Worm (Caenorhabditis elegans) whole organism, L1 larva: Measurements from ENCODE around the gene W07G4.8.

Source experiments
- C34B4.2 ChIP-seq: sonication (generic microtip); optimal IDR thresholded peaks from 2 replicates; lab custom pipeline; 2017; ENCODE audit warnings: mild to moderate bottlenecking, missing genetic modification characterization, missing compliant biosample characterization
- Y116A8C.19 ChIP-seq: sonication (generic microtip); optimal IDR thresholded peaks from 2 replicates; lab custom pipeline; 2016; ENCODE audit warnings: missing compliant biosample characterization, missing genetic modification characterization, borderline replicate concordance
- aha-1 ChIP-seq: fragments of 150-350 bp; optimal IDR thresholded peaks from 2 replicates; lab custom pipeline; 2014; ENCODE audit warnings: missing biosample characterization, missing genetic modification characterization
- alr-1 ChIP-seq: fragments of 200-800 bp; sonication (Bioruptor generic); optimal IDR thresholded peaks from 2 replicates; lab custom pipeline; 2018; ENCODE audit warnings: borderline replicate concordance, mild to moderate bottlenecking, missing genetic modification characterization, missing compliant biosample characterization
- aly-2 ChIP-seq: fragments of 150-350 bp; optimal IDR thresholded peaks from 2 replicates; lab custom pipeline; 2014; ENCODE audit warnings: missing biosample characterization, missing genetic modification characterization
- ceh-63 ChIP-seq: fragments of 200-800 bp; sonication (Bioruptor generic); optimal IDR thresholded peaks from 2 replicates; lab custom pipeline; 2018; ENCODE audit warnings: mild to moderate bottlenecking, missing genetic modification characterization, missing compliant biosample characterization
- ceh-88 ChIP-seq: fragments of 200-800 bp; sonication (Bioruptor generic); IDR thresholded peaks from 2 replicates; pipeline ENCODE4 v1.3.6; 2022; ENCODE audit warnings: missing genetic modification characterization, missing compliant biosample characterization
- dsc-1 ChIP-seq: sonication (generic microtip); optimal IDR thresholded peaks from 2 replicates; lab custom pipeline; 2016; ENCODE audit warnings: mild to moderate bottlenecking, missing genetic modification characterization, missing compliant biosample characterization
- efl-1 ChIP-seq, 4 experiments: fragments of 150-350 bp; optimal IDR thresholded peaks in 3 of 4; peaks in 1 of 4; 1 replicate in 1 of 4; 2 replicates in 3 of 4; lab custom pipeline; 2014; ENCODE audit warnings: missing biosample characterization in 2 of 4, missing genetic modification characterization in 2 of 4, missing genetic modification reagents in 2 of 4
- elt-3 ChIP-seq, 6 experiments: fragments of 150-350 bp in 1 of 6; sonication (generic microtip); optimal IDR thresholded peaks; 2 replicates each; lab custom pipeline; 2017 to 2018; ENCODE audit warnings: missing biosample characterization in 6 of 6, missing genetic modification characterization in 6 of 6, inconsistent platforms in 1 of 6
- fkh-10 ChIP-seq: sonication (generic microtip); optimal IDR thresholded peaks from 2 replicates; lab custom pipeline; 2017; ENCODE audit warnings: missing biosample characterization, missing genetic modification reagents, missing genetic modification characterization
- hlh-17 ChIP-seq: fragments of 200-800 bp; sonication (Bioruptor generic); optimal IDR thresholded peaks from 2 replicates; lab custom pipeline; 2018; ENCODE audit warnings: missing genetic modification characterization, mild to moderate bottlenecking, missing compliant biosample characterization, moderate library complexity, borderline replicate concordance
- jun-1 ChIP-seq: fragments of 150-350 bp; optimal IDR thresholded peaks from 2 replicates; lab custom pipeline; 2014; ENCODE audit warnings: missing biosample characterization, missing genetic modification reagents, missing genetic modification characterization
- lin-14 ChIP-seq: fragments of 200-800 bp; sonication (Bioruptor generic); optimal IDR thresholded peaks from 2 replicates; lab custom pipeline; 2018; ENCODE audit warnings: mild to moderate bottlenecking, missing genetic modification characterization, moderate library complexity, missing compliant biosample characterization
- lin-15B ChIP-seq: fragments of 150-350 bp; sonication (generic microtip); optimal IDR thresholded peaks from 3 replicates; lab custom pipeline; 2014; ENCODE audit warnings: missing biosample characterization, missing genetic modification characterization
- lin-35 ChIP-seq, 2 experiments: fragments of 150-350 bp; optimal IDR thresholded peaks; 2 replicates each; lab custom pipeline; 2014; ENCODE audit warnings: missing biosample characterization in 2 of 2, missing genetic modification characterization in 2 of 2, missing genetic modification reagents in 2 of 2
- lin-39 ChIP-seq: fragments of 150-350 bp; optimal IDR thresholded peaks from 2 replicates; lab custom pipeline; 2014; ENCODE audit warnings: missing biosample characterization, missing genetic modification reagents, missing genetic modification characterization
- mdl-1 ChIP-seq, 2 experiments: fragments of 150-350 bp; optimal IDR thresholded peaks; 2 replicates each; lab custom pipeline; 2014 to 2017; ENCODE audit warnings: missing biosample characterization in 2 of 2, missing genetic modification characterization in 2 of 2, inconsistent platforms in 1 of 2
- nhr-11 ChIP-seq: fragments of 150-350 bp; optimal IDR thresholded peaks from 2 replicates; lab custom pipeline; 2014; ENCODE audit warnings: missing biosample characterization, missing genetic modification characterization
- nhr-19 ChIP-seq: fragments of 200-800 bp; sonication (Bioruptor generic); conservative IDR thresholded peaks from 2 replicates; pipeline ENCODE4 v1.3.6; 2022; ENCODE audit warnings: missing genetic modification characterization, missing compliant biosample characterization
- nhr-20 ChIP-seq: sonication (generic microtip); optimal IDR thresholded peaks from 2 replicates; lab custom pipeline; 2016; ENCODE audit warnings: mild to moderate bottlenecking, missing genetic modification characterization, missing compliant biosample characterization
- nhr-237 ChIP-seq: fragments of 150-350 bp; optimal IDR thresholded peaks from 2 replicates; lab custom pipeline; 2014; ENCODE audit warnings: missing biosample characterization, missing genetic modification characterization
- nhr-71 ChIP-seq: sonication (generic microtip); optimal IDR thresholded peaks from 2 replicates; lab custom pipeline; 2016; ENCODE audit warnings: mild to moderate bottlenecking, missing genetic modification characterization, moderate library complexity, missing compliant biosample characterization
- nhr-76 ChIP-seq: sonication (generic microtip); optimal IDR thresholded peaks from 2 replicates; lab custom pipeline; 2017; ENCODE audit warnings: missing biosample characterization, missing genetic modification characterization
- nhr-85 ChIP-seq: sonication (generic microtip); peaks from one replicate; lab custom pipeline; 2016; ENCODE audit warnings: missing genetic modification characterization, inconsistent platforms, missing compliant biosample characterization
- pax-3 ChIP-seq: fragments of 200-800 bp; sonication (Bioruptor generic); optimal IDR thresholded peaks from 2 replicates; lab custom pipeline; 2018; ENCODE audit warnings: mild to moderate bottlenecking, missing genetic modification characterization, moderate library complexity, missing compliant biosample characterization
- pqm-1 ChIP-seq: sonication (generic microtip); optimal IDR thresholded peaks from 3 replicates; lab custom pipeline; 2017; ENCODE audit warnings: missing biosample characterization, missing genetic modification characterization
- rnt-1 ChIP-seq: sonication (generic microtip); optimal IDR thresholded peaks from 2 replicates; lab custom pipeline; 2016; ENCODE audit warnings: mild to moderate bottlenecking, missing genetic modification characterization, moderate library complexity, missing compliant biosample characterization
- snu-23 ChIP-seq: sonication (generic microtip); optimal IDR thresholded peaks from 2 replicates; lab custom pipeline; 2016; ENCODE audit warnings: missing genetic modification characterization, missing compliant biosample characterization
- sox-4 ChIP-seq: sonication (generic microtip); optimal IDR thresholded peaks from 2 replicates; lab custom pipeline; 2016; ENCODE audit warnings: missing genetic modification characterization, missing compliant biosample characterization
- sup-37 ChIP-seq: fragments of 200-800 bp; sonication (Bioruptor generic); optimal IDR thresholded peaks from 2 replicates; lab custom pipeline; 2018; ENCODE audit warnings: mild to moderate bottlenecking, missing genetic modification characterization, missing compliant biosample characterization
- tlp-1 ChIP-seq: fragments of 150-350 bp; optimal IDR thresholded peaks from 2 replicates; lab custom pipeline; 2014; ENCODE audit warnings: missing biosample characterization, missing genetic modification characterization
- unc-30 ChIP-seq: sonication (generic microtip); optimal IDR thresholded peaks from 2 replicates; lab custom pipeline; 2017; ENCODE audit warnings: missing biosample characterization, missing genetic modification characterization
- unc-62 ChIP-seq: fragments of 150-350 bp; optimal IDR thresholded peaks from 2 replicates; lab custom pipeline; 2014; ENCODE audit warnings: missing biosample characterization, missing genetic modification reagents, missing genetic modification characterization
- unc-86 ChIP-seq: sonication (generic microtip); optimal IDR thresholded peaks from 2 replicates; lab custom pipeline; 2016; ENCODE audit warnings: missing genetic modification characterization, missing compliant biosample characterization
- xbp-1 ChIP-seq: sonication (generic microtip); optimal IDR thresholded peaks from 2 replicates; lab custom pipeline; 2016; ENCODE audit warnings: missing genetic modification characterization, missing compliant biosample characterization
- zag-1 ChIP-seq: fragments of 150-350 bp; optimal IDR thresholded peaks from 2 replicates; lab custom pipeline; 2014; ENCODE audit warnings: missing biosample characterization, missing genetic modification characterization
- ztf-4 ChIP-seq: fragments of 150-350 bp; optimal IDR thresholded peaks from 2 replicates; lab custom pipeline; 2014; ENCODE audit warnings: missing biosample characterization, missing genetic modification characterization

The W07G4.8 gene

DNA sequence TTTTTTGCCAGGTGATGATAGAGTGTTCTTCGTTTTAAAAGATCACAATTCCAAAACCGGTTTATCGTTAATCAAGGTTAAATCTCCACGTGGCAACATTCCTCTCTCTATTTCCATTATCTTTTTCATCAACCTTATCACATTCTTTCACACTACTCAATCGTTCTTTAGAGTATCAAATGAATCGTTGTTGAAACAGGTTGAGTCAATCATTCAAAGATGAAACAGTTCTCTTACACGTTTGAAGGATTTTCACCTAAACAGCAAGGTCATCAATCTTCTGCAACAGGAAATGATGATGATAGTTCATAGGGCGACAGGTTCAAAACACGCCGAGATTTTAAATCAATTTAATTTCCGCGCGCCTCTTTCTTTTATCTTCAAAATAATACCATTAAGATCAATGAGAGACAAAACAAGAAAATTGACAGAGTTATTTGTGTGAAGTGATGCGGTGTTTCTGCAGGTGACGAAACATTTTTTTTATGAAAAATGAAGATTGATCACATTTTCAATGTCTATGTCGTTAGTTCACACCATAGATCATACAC, 31.9 kb upstream of the W07G4.8 start (continued):
- TF ChIP-seq unc-62 (GFP tag; lab: Kevin White, UChicago): peak; percentile 24
- no peak for TF ChIP-seq tlp-1 (tag; lab: Kevin White, UChicago)
- peak; percentile 97 for TF ChIP-seq nhr-19 (GFP tag; lab: Robert Waterston, UW)
- peak; percentile 47 for TF ChIP-seq nhr-11 (tag; lab: Kevin White, UChicago)
- no peak for TF ChIP-seq aha-1 (tag; lab: Kevin White, UChicago)
- peak; percentile 34 to 84 for TF ChIP-seq mdl-1 (tag; optimal IDR thresholded peaks at IDR 0.05; lab: Kevin White, UChicago)

DNA sequence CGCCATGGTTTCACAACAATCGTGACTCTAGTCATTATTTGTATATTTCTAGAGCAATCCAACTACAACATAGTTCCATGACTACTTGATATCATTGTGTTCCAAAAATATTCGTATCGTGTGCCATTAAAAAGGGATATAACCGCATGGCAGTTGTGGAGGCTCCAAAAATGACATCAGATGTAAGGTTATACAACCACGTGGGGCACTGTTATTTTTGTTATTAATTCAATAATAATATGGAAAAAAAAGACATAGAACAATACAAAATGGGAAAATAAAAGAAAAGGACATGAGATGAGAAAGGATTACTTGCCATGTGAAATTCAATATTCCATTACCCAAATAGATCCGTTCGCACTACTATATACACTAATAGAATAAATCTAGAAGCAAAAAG, 26.1 kb upstream of the W07G4.8 start:
- peak; percentile 61 for TF ChIP-seq pax-3 (tag; lab: Kevin White, UChicago)
- TF ChIP-seq Y116A8C.19 (tag; lab: Kevin White, UChicago): no peak
- TF ChIP-seq dsc-1 (tag; lab: Kevin White, UChicago): peak; percentile 62
- TF ChIP-seq ceh-88: no peak
- TF ChIP-seq, all 84 proteins: peak for 2

DNA sequence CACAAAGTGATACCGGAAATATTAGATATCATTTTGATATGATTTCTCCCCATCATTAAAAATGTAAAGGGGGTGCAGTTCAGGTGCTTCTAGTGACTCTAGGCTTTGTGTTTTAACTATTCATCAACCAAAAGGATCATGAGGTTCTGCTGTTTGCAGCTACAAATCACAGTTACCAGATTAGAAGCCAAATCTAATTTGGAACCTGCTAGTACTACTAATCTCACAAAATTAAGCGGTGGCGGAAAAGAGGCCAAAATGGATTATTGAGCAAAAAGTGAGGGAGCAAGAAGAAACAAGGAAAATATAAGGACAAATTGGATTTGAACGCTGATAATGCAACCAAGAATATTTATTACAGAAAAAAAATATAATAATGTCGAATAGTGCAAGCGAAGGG, 24.8 kb upstream of the W07G4.8 start:
- TF ChIP-seq dsc-1 (tag; lab: Kevin White, UChicago) (peak; percentile 70), pax-3 (tag; lab: Kevin White, UChicago) (peak; percentile 19), alr-1 (no peak), unc-86 (tag; lab: Kevin White, UChicago) (no peak), tlp-1 (tag; lab: Kevin White, UChicago) (no peak)

DNA sequence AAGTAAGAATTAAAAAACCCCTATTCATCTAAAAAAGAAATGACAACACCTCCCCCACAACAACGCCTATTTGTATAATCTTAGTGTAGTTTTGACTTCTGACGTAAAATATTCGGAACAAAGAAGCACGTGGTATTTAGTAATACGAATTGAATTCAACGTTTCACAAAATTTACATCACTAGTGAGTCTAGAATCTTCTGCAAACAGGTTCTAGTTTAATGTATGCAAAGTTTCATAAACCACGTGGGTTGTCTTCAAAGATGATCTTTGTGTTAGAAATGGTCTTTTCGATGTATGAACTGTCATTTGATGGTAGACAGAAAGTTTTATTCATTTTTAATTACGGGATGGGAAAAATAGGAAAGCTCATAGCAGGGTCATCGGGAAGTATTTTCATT, 23.8 kb upstream of the W07G4.8 start:
- TF ChIP-seq nhr-85 (tag; lab: Kevin White, UChicago) (peak; percentile 70), xbp-1 (tag; lab: Kevin White, UChicago) (peak; percentile 2), nhr-71 (tag; lab: Kevin White, UChicago) (peak; percentile 24), snu-23 (GFP tag; lab: Kevin White, UChicago) (peak; percentile 62), Y116A8C.19 (tag; lab: Kevin White, UChicago) (no peak), sup-37 (GFP tag; lab: Kevin White, UChicago) (no peak), efl-1 (optimal IDR thresholded peaks at IDR 0.05; lab: Kevin White, UChicago) (no peak), efl-1 (GFP tag; optimal IDR thresholded peaks at IDR 0.05 in 1 of 2; lab: Kevin White, UChicago) (peak in 1 of 2 experiments; percentile 56), dsc-1 (tag; lab: Kevin White, UChicago) (peak; percentile 28), unc-86 (tag; lab: Kevin White, UChicago) (no peak), ztf-4 (no peak), nhr-76 (tag; lab: Kevin White, UChicago) (no peak), nhr-20 (tag; lab: Kevin White, UChicago) (peak; percentile 42), sox-4 (tag; lab: Kevin White, UChicago) (no peak), lin-35 (GFP tag; optimal IDR thresholded peaks at IDR 0.05; lab: Kevin White, UChicago) (peak in 1 of 2 experiments; percentile 18)

DNA sequence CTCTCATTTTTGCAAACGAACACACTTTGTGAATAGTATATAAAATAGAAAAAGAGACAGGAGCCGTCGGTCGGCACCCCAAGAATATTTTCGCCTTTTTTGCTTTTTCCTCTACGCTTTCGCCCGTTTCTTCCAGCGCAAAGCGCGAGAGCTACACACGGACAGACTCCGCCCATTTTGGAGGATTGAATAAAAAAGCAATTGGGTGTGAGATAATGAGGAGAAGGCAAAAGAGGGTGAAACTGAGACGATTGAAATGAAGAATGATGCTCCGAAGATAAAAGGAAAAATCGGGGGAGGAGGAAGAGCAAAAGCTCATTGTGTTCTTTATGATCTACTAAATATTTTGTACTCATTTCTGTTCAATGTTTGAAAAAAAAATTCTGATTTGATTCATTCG, 21.7 kb upstream of the W07G4.8 start, which contains the start of gene C34B4.3:
Gene C34B4.3 (minus strand): TSS at position 101 of the 400 bp plus-strand sequence.
- TF ChIP-seq alr-1 (no peak), fkh-10 (no peak), rnt-1 (tag; lab: Kevin White, UChicago) (no peak)
- TF ChIP-seq, all 84 proteins: peak for 0

DNA sequence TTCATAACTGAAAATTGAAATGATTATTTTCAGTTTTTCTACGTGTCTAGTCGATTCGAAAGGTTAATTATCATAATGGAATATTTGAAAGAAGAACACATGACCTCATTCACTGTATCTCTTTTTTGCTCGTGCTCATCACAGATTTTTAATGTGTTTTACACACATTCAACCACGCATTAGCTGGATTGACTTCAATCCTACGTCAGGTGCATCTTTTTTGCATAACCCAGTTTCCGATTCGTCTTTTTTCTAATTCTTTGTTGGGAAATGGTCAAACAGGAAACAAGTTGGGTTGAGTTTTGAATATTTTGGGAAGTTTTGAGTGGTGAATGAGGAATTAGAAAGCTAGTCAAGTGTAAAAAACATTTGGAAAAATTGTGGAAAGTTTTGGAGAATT, 20.9 kb upstream of the W07G4.8 start:
- TF ChIP-seq lin-14 (GFP tag; lab: Kevin White, UChicago) (peak; percentile 23), zag-1 (tag; lab: Kevin White, UChicago) (no peak), unc-86 (tag; lab: Kevin White, UChicago) (peak; percentile 47)
- TF ChIP-seq, all 84 proteins: peak for 2

DNA sequence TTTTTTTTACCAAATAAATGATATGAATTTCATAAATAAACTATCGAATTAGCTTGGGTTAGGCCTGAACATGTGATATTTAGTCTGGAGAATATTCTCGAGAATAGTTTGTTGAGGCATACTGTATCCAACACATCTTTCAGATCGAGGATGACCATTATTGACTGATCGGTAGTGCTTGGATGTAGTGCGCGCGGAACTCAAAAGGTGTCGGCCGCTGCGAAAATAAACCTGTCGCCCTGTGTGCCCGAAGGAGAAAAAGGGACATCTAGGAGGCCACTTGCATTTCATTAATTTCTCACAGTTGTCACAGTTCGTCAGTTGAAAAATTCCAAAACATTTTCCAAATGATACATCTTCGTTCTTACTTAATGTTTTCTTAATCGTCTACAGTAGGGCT, 14.8 kb upstream of the W07G4.8 start:
- TF ChIP-seq hlh-17 (GFP tag; lab: Kevin White, UChicago): no peak
- TF ChIP-seq rnt-1 (tag; lab: Kevin White, UChicago): no peak
- no peak for TF ChIP-seq C34B4.2 (tag; lab: Kevin White, UChicago)
- no peak for TF ChIP-seq lin-39 (tag; lab: Kevin White, UChicago)
- TF ChIP-seq nhr-76 (tag; lab: Kevin White, UChicago): no peak
- TF ChIP-seq elt-3 (tag; optimal IDR thresholded peaks at IDR 0.05; lab: Kevin White, UChicago): no peak
- TF ChIP-seq pqm-1: no peak
- no peak for TF ChIP-seq ceh-63 (GFP tag; lab: Kevin White, UChicago)
- no peak for TF ChIP-seq lin-15B
- TF ChIP-seq nhr-11 (tag; lab: Kevin White, UChicago): no peak
- no peak for TF ChIP-seq mdl-1 (tag; optimal IDR thresholded peaks at IDR 0.05; lab: Kevin White, UChicago)
- TF ChIP-seq alr-1: no peak
- no peak for TF ChIP-seq aly-2 (tag; lab: Kevin White, UChicago)
- no peak for TF ChIP-seq unc-30 (tag; lab: Kevin White, UChicago)
- TF ChIP-seq nhr-237 (tag; lab: Kevin White, UChicago): no peak
- TF ChIP-seq jun-1: no peak
- TF ChIP-seq Y116A8C.19 (tag; lab: Kevin White, UChicago): no peak
